Worm (Caenorhabditis elegans) whole organism, young adult: ENCODE data around the gene C14A4.6.

Source experiments
- B0019.2 ChIP-seq: fragments of 200-800 bp; sonication (Bioruptor generic); conservative IDR thresholded peaks from 2 replicates; pipeline ENCODE4 v1.3.6; 2022; ENCODE audit warnings: missing genetic modification reagents, missing genetic modification characterization, missing compliant biosample characterization
- B0336.3 ChIP-seq: fragments of 200-800 bp; sonication (Bioruptor generic); IDR thresholded peaks from 2 replicates; pipeline ENCODE4 v1.3.6; 2022; ENCODE audit warnings: missing genetic modification characterization, missing compliant biosample characterization
- C17E4.6 ChIP-seq: fragments of 200-800 bp; sonication (Bioruptor generic); IDR thresholded peaks from 2 replicates; pipeline ENCODE4 v1.3.6; 2022; ENCODE audit warnings: missing genetic modification reagents, missing genetic modification characterization, missing compliant biosample characterization
- F22D6.2 ChIP-seq: sonication (generic microtip); optimal IDR thresholded peaks from 2 replicates; lab custom pipeline; 2016; ENCODE audit warnings: mild to moderate bottlenecking, missing genetic modification characterization, missing compliant biosample characterization
- F23B12.7 ChIP-seq: sonication (generic microtip); optimal IDR thresholded peaks from 2 replicates; lab custom pipeline; 2017; ENCODE audit warnings: missing genetic modification characterization, mild to moderate bottlenecking, missing compliant biosample characterization, antibody characterized with exemption, moderate library complexity; ENCODE audit not compliant: insufficient read depth
- F33H1.4 ChIP-seq: fragments of 200-800 bp; sonication (Bioruptor generic); IDR thresholded peaks from 2 replicates; pipeline ENCODE4 v1.3.6; 2022; ENCODE audit warnings: missing genetic modification reagents, missing genetic modification characterization, missing compliant biosample characterization
- F37B4.10 ChIP-seq: fragments of 200-800 bp; sonication (Bioruptor generic); IDR thresholded peaks from 2 replicates; pipeline ENCODE4 v1.3.6; 2022; ENCODE audit warnings: missing genetic modification characterization, missing compliant biosample characterization
- F49E8.2 ChIP-seq: sonication (generic microtip); optimal IDR thresholded peaks from 3 replicates; lab custom pipeline; 2017; ENCODE audit warnings: missing genetic modification characterization, mild to moderate bottlenecking, missing compliant biosample characterization, antibody characterized with exemption, moderate library complexity; ENCODE audit not compliant: insufficient read depth
- F57A8.1 ChIP-seq: fragments of 200-800 bp; sonication (Bioruptor generic); optimal IDR thresholded peaks from 2 replicates; lab custom pipeline; 2018; ENCODE audit warnings: mild to moderate bottlenecking, missing genetic modification characterization, moderate library complexity, missing compliant biosample characterization
- F57C9.4 ChIP-seq: sonication (generic microtip); optimal IDR thresholded peaks from 2 replicates; lab custom pipeline; 2017; ENCODE audit warnings: mild to moderate bottlenecking, missing genetic modification characterization, missing compliant biosample characterization
- K11D2.4 ChIP-seq: fragments of 200-800 bp; sonication (Bioruptor generic); IDR thresholded peaks from 2 replicates; pipeline ENCODE4 v1.3.6; 2022; ENCODE audit warnings: missing genetic modification reagents, missing genetic modification characterization, missing compliant biosample characterization
- K12H6.12 ChIP-seq: fragments of 200-800 bp; sonication (Bioruptor generic); optimal IDR thresholded peaks from 2 replicates; lab custom pipeline; 2018; ENCODE audit warnings: mild to moderate bottlenecking, missing genetic modification characterization, missing compliant biosample characterization
- Y53F4B.3 ChIP-seq: fragments of 200-800 bp; sonication (Bioruptor generic); IDR thresholded peaks from 2 replicates; pipeline ENCODE4 v1.3.6; 2022; ENCODE audit warnings: missing genetic modification reagents, missing genetic modification characterization, missing compliant biosample characterization
- Y53G8AR.9 ChIP-seq: fragments of 200-800 bp; sonication (Bioruptor generic); conservative IDR thresholded peaks from 2 replicates; pipeline ENCODE4 v1.3.6; 2022; ENCODE audit warnings: missing genetic modification reagents, missing genetic modification characterization, missing compliant biosample characterization
- ama-1 ChIP-seq, 3 experiments: fragments of 150-350 bp in 1 of 3; sonication (generic microtip) in 2 of 3; optimal IDR thresholded peaks; 2 replicates each; lab custom pipeline; 2014 to 2018; ENCODE audit warnings: missing biosample characterization in 2 of 3, missing genetic modification characterization in 2 of 3, missing genetic modification reagents in 2 of 3
- aptf-2 ChIP-seq: fragments of 200-800 bp; sonication (Bioruptor generic); conservative IDR thresholded peaks from 2 replicates; pipeline ENCODE4 v1.3.6; 2022; ENCODE audit warnings: missing genetic modification reagents, missing genetic modification characterization, missing compliant biosample characterization
- attf-6 ChIP-seq: fragments of 200-800 bp; sonication (Bioruptor generic); IDR thresholded peaks from 2 replicates; pipeline ENCODE4 v1.3.6; 2022; ENCODE audit warnings: missing genetic modification reagents, missing genetic modification characterization, missing compliant biosample characterization
- ccch-3 ChIP-seq: fragments of 200-800 bp; sonication (Bioruptor generic); optimal IDR thresholded peaks from 2 replicates; lab custom pipeline; 2018; ENCODE audit warnings: mild to moderate bottlenecking, missing genetic modification characterization, missing compliant biosample characterization
- ceh-100 ChIP-seq: fragments of 200-800 bp; sonication (Bioruptor generic); IDR thresholded peaks from 2 replicates; pipeline ENCODE4 v1.3.6; 2022; ENCODE audit warnings: missing genetic modification reagents, missing genetic modification characterization, missing compliant biosample characterization
- ceh-79 ChIP-seq: sonication (generic microtip); optimal IDR thresholded peaks from 2 replicates; lab custom pipeline; 2017; ENCODE audit warnings: mild to moderate bottlenecking, missing genetic modification characterization, missing compliant biosample characterization
- die-1 ChIP-seq: sonication (generic microtip); optimal IDR thresholded peaks from 2 replicates; lab custom pipeline; 2016; ENCODE audit warnings: missing genotype, mild to moderate bottlenecking, missing genetic modification characterization, missing compliant biosample characterization
- egrh-3 ChIP-seq: fragments of 200-800 bp; sonication (Bioruptor generic); IDR thresholded peaks from 2 replicates; pipeline ENCODE4 v1.3.6; 2022; ENCODE audit warnings: missing genetic modification reagents, missing genetic modification characterization, missing compliant biosample characterization
- ekl-4 ChIP-seq: fragments of 200-800 bp; sonication (Bioruptor generic); IDR thresholded peaks from 2 replicates; pipeline ENCODE4 v1.3.6; 2022; ENCODE audit warnings: missing genetic modification reagents, missing genetic modification characterization, missing compliant biosample characterization
- ets-4 ChIP-seq: fragments of 200-800 bp; sonication (Bioruptor generic); optimal IDR thresholded peaks from 2 replicates; lab custom pipeline; 2018; ENCODE audit warnings: mild to moderate bottlenecking, missing genetic modification characterization, missing compliant biosample characterization
- fkh-3 ChIP-seq: sonication (generic microtip); optimal IDR thresholded peaks from 2 replicates; lab custom pipeline; 2016; ENCODE audit warnings: mild to moderate bottlenecking, missing genetic modification characterization, missing compliant biosample characterization
- gei-17 ChIP-seq: fragments of 200-800 bp; sonication (Bioruptor generic); optimal IDR thresholded peaks from 2 replicates; lab custom pipeline; 2018; ENCODE audit warnings: mild to moderate bottlenecking, missing genetic modification characterization, missing compliant biosample characterization
- hlh-12 ChIP-seq: sonication (generic microtip); optimal IDR thresholded peaks from 2 replicates; lab custom pipeline; 2016; ENCODE audit warnings: missing genetic modification characterization, missing compliant biosample characterization
- hlh-26 ChIP-seq: fragments of 200-800 bp; sonication (Bioruptor generic); conservative IDR thresholded peaks from 2 replicates; pipeline ENCODE4 v1.3.6; 2022; ENCODE audit warnings: missing genetic modification reagents, missing genetic modification characterization, missing compliant biosample characterization
- hmg-20 ChIP-seq: fragments of 200-800 bp; sonication (Bioruptor generic); IDR thresholded peaks from 2 replicates; pipeline ENCODE4 v1.3.6; 2022; ENCODE audit warnings: missing genetic modification reagents, missing genetic modification characterization, missing compliant biosample characterization
- lin-26 ChIP-seq: fragments of 200-800 bp; sonication (Bioruptor generic); IDR thresholded peaks from 2 replicates; pipeline ENCODE4 v1.3.6; 2022; ENCODE audit warnings: missing genetic modification reagents, missing genetic modification characterization, missing compliant biosample characterization
- lir-1 ChIP-seq: fragments of 200-800 bp; sonication (Bioruptor generic); conservative IDR thresholded peaks from 2 replicates; pipeline ENCODE4 v1.3.6; 2022; ENCODE audit warnings: missing genetic modification reagents, missing genetic modification characterization, missing compliant biosample characterization
- madf-3 ChIP-seq: fragments of 200-800 bp; sonication (Bioruptor generic); IDR thresholded peaks from 2 replicates; pipeline ENCODE4 v1.3.6; 2022; ENCODE audit warnings: missing genetic modification reagents, missing genetic modification characterization, missing compliant biosample characterization
- madf-6 ChIP-seq: fragments of 200-800 bp; sonication (Bioruptor generic); IDR thresholded peaks from 2 replicates; pipeline ENCODE4 v1.3.6; 2022; ENCODE audit warnings: missing genetic modification reagents, missing genetic modification characterization, missing compliant biosample characterization
- madf-8 ChIP-seq: fragments of 200-800 bp; sonication (Bioruptor generic); conservative IDR thresholded peaks from 2 replicates; pipeline ENCODE4 v1.3.6; 2022; ENCODE audit warnings: missing genetic modification reagents, missing genetic modification characterization, missing compliant biosample characterization
- mes-4 ChIP-seq: sonication (generic microtip); optimal IDR thresholded peaks from 2 replicates; lab custom pipeline; 2016; ENCODE audit warnings: missing genotype, missing genetic modification characterization, missing compliant biosample characterization
- nfya-1 ChIP-seq: sonication (generic microtip); optimal IDR thresholded peaks from 2 replicates; lab custom pipeline; 2017; ENCODE audit warnings: antibody characterized with exemption, missing compliant biosample characterization, missing genetic modification characterization, borderline replicate concordance; ENCODE audit not compliant: insufficient read depth
- nhr-120 ChIP-seq: fragments of 200-800 bp; sonication (Bioruptor generic); IDR thresholded peaks from 2 replicates; pipeline ENCODE4 v1.3.6; 2022; ENCODE audit warnings: missing genetic modification characterization, missing compliant biosample characterization
- nhr-179 ChIP-seq: sonication (generic microtip); optimal IDR thresholded peaks from 2 replicates; lab custom pipeline; 2016; ENCODE audit warnings: mild to moderate bottlenecking, missing genetic modification characterization, missing compliant biosample characterization
- rpc-1 ChIP-seq, 2 experiments: fragments of 150-350 bp in 1 of 2; sonication (generic microtip) in 1 of 2; optimal IDR thresholded peaks; 2 replicates each; lab custom pipeline; 2014 to 2018; ENCODE audit warnings: missing biosample characterization in 1 of 2, missing genetic modification characterization in 1 of 2, missing genetic modification reagents in 1 of 2, missing genotype in 1 of 2
- snpc-4 ChIP-seq, 5 experiments: fragments of 150-350 bp in 1 of 5; sonication (generic microtip) in 4 of 5; optimal IDR thresholded peaks; 2 replicates each; lab custom pipeline; 2014 to 2018; ENCODE audit warnings: missing genetic modification characterization in 5 of 5, missing biosample characterization in 3 of 5, antibody characterized with exemption in 2 of 5, mild to moderate bottlenecking in 2 of 5, missing compliant biosample characterization in 2 of 5, missing genotype in 2 of 5, moderate library complexity in 2 of 5, missing genetic modification reagents in 1 of 5
- sptf-2 ChIP-seq: fragments of 200-800 bp; sonication (Bioruptor generic); optimal IDR thresholded peaks from 2 replicates; lab custom pipeline; 2018; ENCODE audit warnings: mild to moderate bottlenecking, missing genetic modification characterization, missing compliant biosample characterization
- tbx-9 ChIP-seq: sonication (generic microtip); optimal IDR thresholded peaks from 2 replicates; lab custom pipeline; 2016; ENCODE audit warnings: borderline replicate concordance, missing genetic modification characterization, inconsistent platforms, missing compliant biosample characterization
- unc-62 ChIP-seq: fragments of 150-350 bp; optimal IDR thresholded peaks from 2 replicates; lab custom pipeline; 2014; ENCODE audit warnings: missing biosample characterization, missing genetic modification reagents, missing genetic modification characterization
- ztf-25 ChIP-seq: fragments of 200-800 bp; sonication (Bioruptor generic); IDR thresholded peaks from 2 replicates; pipeline ENCODE4 v1.3.6; 2022; ENCODE audit warnings: missing genetic modification reagents, missing genetic modification characterization, missing compliant biosample characterization

The C14A4.6 gene

ce11 chrII:10563368-10563767, 31.2 kb downstream of the C14A4.6 start, which contains the start of gene cdc-48.1 (continued):
- TF ChIP-seq F23B12.7 (tag; lab: Kevin White, UChicago) (peak; percentile 99), lir-1 (GFP tag; lab: Robert Waterston, UW) (peak; percentile 99), madf-6 (GFP tag; lab: Robert Waterston, UW) (peak; percentile 99), rpc-1 (optimal IDR thresholded peaks at IDR 0.05; lab: Kevin White, UChicago) (peak; percentile 18), rpc-1 (tag; optimal IDR thresholded peaks at IDR 0.05; lab: Kevin White, UChicago) (peak; percentile 14), F57C9.4 (tag; lab: Kevin White, UChicago) (peak; percentile 93), nfya-1 (tag; lab: Kevin White, UChicago) (no peak), tbx-9 (tag; lab: Kevin White, UChicago) (no peak), nhr-120 (GFP tag; lab: Robert Waterston, UW) (peak; percentile 92), F49E8.2 (tag; lab: Kevin White, UChicago) (peak; percentile 99), madf-8 (GFP tag; lab: Robert Waterston, UW) (peak; percentile 94), hlh-26 (GFP tag; lab: Robert Waterston, UW) (no peak), B0019.2 (GFP tag; lab: Robert Waterston, UW) (peak; percentile 98), F33H1.4 (GFP tag; lab: Robert Waterston, UW) (peak; percentile 96), ccch-3 (peak; percentile 84), F22D6.2 (peak; percentile 95), die-1 (peak; percentile 89), attf-6 (GFP tag; lab: Robert Waterston, UW) (peak; percentile 92), Y53G8AR.9 (GFP tag; lab: Robert Waterston, UW) (peak; percentile 100), ama-1 (optimal IDR thresholded peaks at IDR 0.05; lab: Kevin White, UChicago) (no peak), ama-1 (GFP tag; optimal IDR thresholded peaks at IDR 0.05; lab: Kevin White, UChicago) (peak; percentile 76 to 79), ets-4 (GFP tag; lab: Kevin White, UChicago) (peak; percentile 97), fkh-3 (tag; lab: Kevin White, UChicago) (peak; percentile 59), ceh-79 (tag; lab: Kevin White, UChicago) (peak; percentile 88), B0336.3 (peak; percentile 98), C17E4.6 (GFP tag; lab: Robert Waterston, UW) (peak; percentile 99), K12H6.12 (tag; lab: Kevin White, UChicago) (peak; percentile 100), Y53F4B.3 (peak; percentile 94), ekl-4 (GFP tag; lab: Robert Waterston, UW) (peak; percentile 99), gei-17 (GFP tag; lab: Kevin White, UChicago) (peak; percentile 91), nhr-179 (tag; lab: Kevin White, UChicago) (no peak), F57A8.1 (GFP tag; lab: Kevin White, UChicago) (peak; percentile 84), egrh-3 (GFP tag; lab: Robert Waterston, UW) (peak; percentile 64; the same call in 1 of the 2 replicates), hmg-20 (peak; percentile 95), aptf-2 (peak; percentile 90), lin-26 (peak; percentile 95), ztf-25 (GFP tag; lab: Robert Waterston, UW) (peak; percentile 94), sptf-2 (GFP tag; lab: Kevin White, UChicago) (peak; percentile 20), K11D2.4 (GFP tag; lab: Robert Waterston, UW) (peak; percentile 100), ceh-100 (GFP tag; lab: Robert Waterston, UW) (peak; percentile 94), F37B4.10 (GFP tag; lab: Robert Waterston, UW) (peak; percentile 98), unc-62 (GFP tag; lab: Kevin White, UChicago) (peak; percentile 98), mes-4 (tag; lab: Kevin White, UChicago) (peak; percentile 86), hlh-12 (tag; lab: Kevin White, UChicago) (no peak), madf-3 (GFP tag; lab: Robert Waterston, UW) (peak; percentile 98), snpc-4 (GFP tag; optimal IDR thresholded peaks at IDR 0.05; lab: Kevin White, UChicago) (peak; percentile 91), snpc-4 (tag; optimal IDR thresholded peaks at IDR 0.05; lab: Kevin White, UChicago) (peak; percentile 92 to 95 (median 93))
- TF ChIP-seq, all 124 proteins: peak for 114
